Fruit fly (Drosophila melanogaster) whole organism, pupa: ENCODE measurements around the gene form3.

ENCODE experiments used
- CG13204 ChIP-seq: fragments of 200-800 bp; sonication (Bioruptor generic); optimal IDR thresholded peaks from 2 replicates; lab custom pipeline; 2018; ENCODE audit warnings: missing biosample characterization, mild to moderate bottlenecking, missing genetic modification characterization, moderate library complexity
- CG14655 ChIP-seq: fragments of 200-800 bp; sonication (Bioruptor generic); optimal IDR thresholded peaks from 3 replicates; lab custom pipeline; 2017; ENCODE audit warnings: mild to moderate bottlenecking, missing biosample characterization, missing genetic modification reagents, missing genetic modification characterization
- CG17806 ChIP-seq: fragments of 200-800 bp; sonication (Bioruptor generic); optimal IDR thresholded peaks from 2 replicates; lab custom pipeline; 2018; ENCODE audit warnings: missing biosample characterization, mild to moderate bottlenecking, missing genetic modification characterization, moderate library complexity
- CG32121 ChIP-seq: fragments of 200-800 bp; sonication (Bioruptor generic); IDR thresholded peaks from 2 replicates; pipeline ENCODE4 v1.3.6; 2022; ENCODE audit warnings: missing biosample characterization, missing genetic modification characterization
- CG34367 ChIP-seq: fragments of 200-800 bp; sonication (Bioruptor generic); optimal IDR thresholded peaks from 2 replicates; lab custom pipeline; 2018; ENCODE audit warnings: missing biosample characterization, mild to moderate bottlenecking, missing genetic modification characterization
- EcR ChIP-seq: fragments of 200-800 bp; sonication (Bioruptor generic); optimal IDR thresholded peaks from 3 replicates; lab custom pipeline; 2019; ENCODE audit warnings: missing biosample characterization, missing genetic modification characterization, mild to moderate bottlenecking, moderate library complexity, missing genetic modification reagents
- Ets98B ChIP-seq: fragments of 200-800 bp; sonication (Bioruptor generic); IDR thresholded peaks from 2 replicates; pipeline ENCODE4 v1.3.6; 2022; ENCODE audit warnings: missing biosample characterization, missing genetic modification characterization
- gl ChIP-seq: fragments of 200-800 bp; sonication (Bioruptor generic); optimal IDR thresholded peaks from 2 replicates; lab custom pipeline; 2018; ENCODE audit warnings: missing biosample characterization, mild to moderate bottlenecking, missing genetic modification characterization

dm6 chr3L:7090764-7091163, 3.9 kb upstream of the form3 start:
- no peak for TF ChIP-seq EcR (GFP tag; lab: Kevin White, UChicago)
- TF ChIP-seq CG34367 (tag; lab: Kevin White, UChicago) = peak; percentile 1
- peak; percentile 47 for TF ChIP-seq CG17806 (tag; lab: Kevin White, UChicago)
- no peak for TF ChIP-seq Ets98B
- TF ChIP-seq CG32121 = no peak
- TF ChIP-seq CG14655 (GFP tag; lab: Kevin White, UChicago) = peak; percentile 10
- TF ChIP-seq CG13204 (GFP tag; lab: Kevin White, UChicago) = no peak
- no peak for TF ChIP-seq gl (tag; lab: Kevin White, UChicago)
